Worm (Caenorhabditis elegans): ENCODE results near the gene glt-3.

glt-3 gene

DNA sequence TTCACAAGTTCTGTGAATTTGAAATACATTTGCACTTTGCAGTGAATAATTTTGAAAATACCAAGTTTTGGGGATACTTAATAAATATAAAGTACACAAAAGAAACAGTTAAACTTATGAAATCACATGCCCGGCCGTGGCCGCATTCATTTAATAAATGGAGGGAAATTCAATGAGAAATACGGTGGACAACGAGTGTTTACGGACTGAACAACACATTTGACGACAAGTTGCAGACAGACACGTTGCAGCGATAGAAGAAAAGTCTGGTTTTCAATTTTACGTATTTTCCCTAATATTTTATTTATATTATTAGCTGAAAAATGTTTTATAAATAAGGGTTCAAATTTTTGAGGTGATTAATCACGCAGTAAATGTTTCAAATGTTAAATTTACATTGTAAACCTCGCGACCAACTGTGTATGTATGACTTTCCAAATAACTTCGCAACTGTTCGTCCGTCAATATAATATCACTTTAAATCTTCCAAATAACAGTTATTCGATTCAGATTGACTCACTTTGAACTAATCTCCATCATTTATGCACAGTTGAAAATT lies 21.5 kb downstream of the glt-3 start, which contains the start of gene copg-1:
copg-1 (plus strand) TSS at position 509 of the 559 bp plus-strand sequence.
- TF ChIP-seq ces-1 (GFP tag; optimal IDR thresholded peaks at IDR 0.05) (peak; percentile 55), zfp-2 (tag; optimal IDR thresholded peaks at IDR 0.05) (no peak), hlh-11 (tag; optimal IDR thresholded peaks at IDR 0.05) (peak; percentile 24), fkh-10 (GFP tag; optimal IDR thresholded peaks at IDR 0.05) (peak; percentile 13), dve-1 (tag; optimal IDR thresholded peaks at IDR 0.05; ENCODE audit: insufficient read depth) (peak; percentile 39), mep-1 (tag; optimal IDR thresholded peaks at IDR 0.05) (peak; percentile 42), daf-16 (GFP tag; optimal IDR thresholded peaks at IDR 0.05) (no peak), daf-16 (tag; optimal IDR thresholded peaks at IDR 0.05) (no peak), hmg-1.1 (GFP tag; IDR thresholded peaks at IDR 0.05) (no peak), dmd-9 (GFP tag; IDR thresholded peaks at IDR 0.05) (no peak), lsy-2 (tag; optimal IDR thresholded peaks at IDR 0.05) (peak in 1 of 2 experiments; percentile 96), R02D3.7 (tag; optimal IDR thresholded peaks at IDR 0.05) (no peak), lin-39 (tag; optimal IDR thresholded peaks at IDR 0.05) (no peak), mxl-2 (GFP tag; conservative IDR thresholded peaks at IDR 0.05) (no peak), nhr-11 (tag; optimal IDR thresholded peaks at IDR 0.05) (no peak), mxl-3 (GFP tag; optimal IDR thresholded peaks at IDR 0.05) (peak; percentile 11), nhr-10 (tag; optimal IDR thresholded peaks at IDR 0.05) (no peak), zag-1 (tag; optimal IDR thresholded peaks at IDR 0.05) (no peak), F26F4.8 (GFP tag; conservative IDR thresholded peaks at IDR 0.05) (no peak), lin-38 (GFP tag; IDR thresholded peaks at IDR 0.05) (peak; percentile 39; the same call in 1 of the 2 replicates), ceh-82 (tag; optimal IDR thresholded peaks at IDR 0.05) (no peak), nhr-42 (GFP tag; IDR thresholded peaks at IDR 0.05) (no peak), ceh-20 (GFP tag; IDR thresholded peaks at IDR 0.05) (no peak), nhr-6 (tag; optimal IDR thresholded peaks at IDR 0.05) (peak; percentile 28), ceh-44 (GFP tag; IDR thresholded peaks at IDR 0.05) (no peak), zip-11 (GFP tag; IDR thresholded peaks at IDR 0.05) (no peak), zfp-3 (GFP tag; conservative IDR thresholded peaks at IDR 0.05) (no peak), F37D6.2 (tag; optimal IDR thresholded peaks at IDR 0.05) (no peak), nhr-41 (GFP tag; IDR thresholded peaks at IDR 0.05) (no peak), lin-13 (GFP tag; optimal IDR thresholded peaks at IDR 0.05) (peak; percentile 42), skn-1 (tag; optimal IDR thresholded peaks at IDR 0.05) (no peak), mdl-1 (tag; optimal IDR thresholded peaks at IDR 0.05) (peak in 1 of 2 experiments; percentile 9), Y5F2A.4 (GFP tag; optimal IDR thresholded peaks at IDR 0.05) (no peak), ctbp-1 (GFP tag; IDR thresholded peaks at IDR 0.05) (0 out of 2 replicates have a peak, but pooled peaks have one; percentile 16), nhr-28 (tag; optimal IDR thresholded peaks at IDR 0.05) (peak; percentile 28), ZK546.5 (tag; optimal IDR thresholded peaks at IDR 0.05) (no peak), hlh-30 (tag; optimal IDR thresholded peaks at IDR 0.05; ENCODE audit: insufficient read depth) (peak; percentile 80), dpl-1 (GFP tag; optimal IDR thresholded peaks at IDR 0.05) (peak; percentile 55), T20F7.1 (GFP tag; optimal IDR thresholded peaks at IDR 0.05) (peak; percentile 52), Y105C5A.15 (GFP tag; IDR thresholded peaks at IDR 0.05) (no peak), aha-1 (tag) (peak; percentile 74), rbr-2 (tag; optimal IDR thresholded peaks at IDR 0.05) (peak; percentile 19), gei-8 (GFP tag; optimal IDR thresholded peaks at IDR 0.05) (no peak), mes-2 (tag; optimal IDR thresholded peaks at IDR 0.05; ENCODE audit: poor library complexity, severe bottlenecking) (peak; percentile 77), jun-1 (tag; optimal IDR thresholded peaks at IDR 0.05) (no peak), pqm-1 (tag; optimal IDR thresholded peaks at IDR 0.05) (no peak), F49E8.2 (tag; optimal IDR thresholded peaks at IDR 0.05; ENCODE audit: borderline replicate concordance) (no peak), dmd-6 (GFP tag; IDR thresholded peaks at IDR 0.05) (0 out of 2 replicates have a peak, but pooled peaks have one; percentile 7), nhr-77 (tag; optimal IDR thresholded peaks at IDR 0.05) (no peak), ceh-32 (tag; optimal IDR thresholded peaks at IDR 0.05; ENCODE audit: poor library complexity) (no peak)

All from whole organism, L4 larva.